Worm (Caenorhabditis elegans) whole organism, L1 larva: ENCODE results near the gene dhs-18.
A peak's percentile ranks its signal among the peaks of the same experiment; 100 is the strongest.

Experiments used
- C04F5.9 ChIP-seq: sonication (generic microtip); optimal IDR thresholded peaks from 2 replicates; lab custom pipeline; 2016; ENCODE audit warnings: missing genetic modification characterization, missing compliant biosample characterization
- C34B4.2 ChIP-seq: sonication (generic microtip); optimal IDR thresholded peaks from 2 replicates; lab custom pipeline; 2017; ENCODE audit warnings: mild to moderate bottlenecking, missing genetic modification characterization, missing compliant biosample characterization
- F16B12.6 ChIP-seq: fragments of 150-350 bp; optimal IDR thresholded peaks from 2 replicates; lab custom pipeline; 2014; ENCODE audit warnings: missing biosample characterization, missing genetic modification characterization
- aha-1 ChIP-seq: fragments of 150-350 bp; optimal IDR thresholded peaks from 2 replicates; lab custom pipeline; 2014; ENCODE audit warnings: missing biosample characterization, missing genetic modification characterization
- aly-2 ChIP-seq: fragments of 150-350 bp; optimal IDR thresholded peaks from 2 replicates; lab custom pipeline; 2014; ENCODE audit warnings: missing biosample characterization, missing genetic modification characterization
- ama-1 ChIP-seq: fragments of 150-350 bp; optimal IDR thresholded peaks from 2 replicates; lab custom pipeline; 2014
- blmp-1 ChIP-seq: fragments of 150-350 bp; optimal IDR thresholded peaks from 2 replicates; lab custom pipeline; 2014; ENCODE audit warnings: missing biosample characterization, missing genetic modification characterization
- ceh-63 ChIP-seq: fragments of 200-800 bp; sonication (Bioruptor generic); optimal IDR thresholded peaks from 2 replicates; lab custom pipeline; 2018; ENCODE audit warnings: mild to moderate bottlenecking, missing genetic modification characterization, missing compliant biosample characterization
- ceh-8 ChIP-seq: fragments of 200-800 bp; sonication (Bioruptor generic); optimal IDR thresholded peaks from 2 replicates; lab custom pipeline; 2018; ENCODE audit warnings: mild to moderate bottlenecking, missing genetic modification characterization, moderate library complexity, missing compliant biosample characterization
- ceh-90 ChIP-seq: sonication (generic microtip); optimal IDR thresholded peaks from 2 replicates; lab custom pipeline; 2016; ENCODE audit warnings: missing genetic modification characterization, missing compliant biosample characterization
- ces-1 ChIP-seq: fragments of 150-350 bp; optimal IDR thresholded peaks from 2 replicates; lab custom pipeline; 2014; ENCODE audit warnings: missing biosample characterization, missing genetic modification reagents, missing genetic modification characterization
- dpl-1 ChIP-seq, 3 experiments: fragments of 150-350 bp in 2 of 3; sonication (generic microtip) in 1 of 3; optimal IDR thresholded peaks; 2 replicates each; lab custom pipeline; 2014 to 2017; ENCODE audit warnings: missing biosample characterization in 3 of 3, missing genetic modification characterization in 3 of 3, missing genetic modification reagents in 3 of 3
- dsc-1 ChIP-seq: sonication (generic microtip); optimal IDR thresholded peaks from 2 replicates; lab custom pipeline; 2016; ENCODE audit warnings: mild to moderate bottlenecking, missing genetic modification characterization, missing compliant biosample characterization
- efl-1 ChIP-seq, 4 experiments: fragments of 150-350 bp; optimal IDR thresholded peaks in 3 of 4; peaks in 1 of 4; 1 replicate in 1 of 4; 2 replicates in 3 of 4; lab custom pipeline; 2014; ENCODE audit warnings: missing biosample characterization in 2 of 4, missing genetic modification characterization in 2 of 4, missing genetic modification reagents in 2 of 4
- efl-3 ChIP-seq: fragments of 200-800 bp; sonication (Bioruptor generic); optimal IDR thresholded peaks from 2 replicates; lab custom pipeline; 2018; ENCODE audit warnings: mild to moderate bottlenecking, missing genetic modification characterization, missing compliant biosample characterization
- egl-13 ChIP-seq: sonication (generic microtip); optimal IDR thresholded peaks from 2 replicates; lab custom pipeline; 2016; ENCODE audit warnings: missing genotype, missing genetic modification reagents, missing genetic modification characterization, missing compliant biosample characterization
- egl-27 ChIP-seq, 2 experiments: fragments of 150-350 bp in 1 of 2; sonication (generic microtip); optimal IDR thresholded peaks; 3 replicates each; lab custom pipeline; 2017 to 2018; ENCODE audit warnings: missing biosample characterization in 2 of 2, missing genetic modification characterization in 2 of 2, missing genetic modification reagents in 2 of 2
- elt-2 ChIP-seq: sonication (generic microtip); optimal IDR thresholded peaks from 2 replicates; lab custom pipeline; 2016; ENCODE audit warnings: missing genetic modification characterization, mild to moderate bottlenecking, inconsistent platforms, missing compliant biosample characterization, missing genetic modification reagents
- elt-3 ChIP-seq, 6 experiments: fragments of 150-350 bp in 1 of 6; sonication (generic microtip); optimal IDR thresholded peaks; 2 replicates each; lab custom pipeline; 2017 to 2018; ENCODE audit warnings: missing biosample characterization in 6 of 6, missing genetic modification characterization in 6 of 6, inconsistent platforms in 1 of 6
- fkh-10 ChIP-seq: sonication (generic microtip); optimal IDR thresholded peaks from 2 replicates; lab custom pipeline; 2017; ENCODE audit warnings: missing biosample characterization, missing genetic modification reagents, missing genetic modification characterization
- fkh-4 ChIP-seq: sonication (generic microtip); optimal IDR thresholded peaks from 2 replicates; lab custom pipeline; 2016; ENCODE audit warnings: missing compliant biosample characterization, missing genetic modification characterization, borderline replicate concordance
- fkh-8 ChIP-seq: sonication (generic microtip); optimal IDR thresholded peaks from 2 replicates; lab custom pipeline; 2016; ENCODE audit warnings: mild to moderate bottlenecking, missing genetic modification characterization, missing compliant biosample characterization
- fos-1 ChIP-seq: fragments of 150-350 bp; optimal IDR thresholded peaks from 2 replicates; lab custom pipeline; 2014; ENCODE audit warnings: missing biosample characterization, missing genetic modification characterization
- hpl-2 ChIP-seq: fragments of 150-350 bp; optimal IDR thresholded peaks from 2 replicates; lab custom pipeline; 2014; ENCODE audit warnings: missing biosample characterization, missing genetic modification reagents, missing genetic modification characterization
- irx-1 ChIP-seq: sonication (generic microtip); optimal IDR thresholded peaks from 2 replicates; lab custom pipeline; 2016; ENCODE audit warnings: missing genetic modification characterization, missing compliant biosample characterization
- isw-1 ChIP-seq: fragments of 200-800 bp; sonication (Bioruptor generic); IDR thresholded peaks from 2 replicates; pipeline ENCODE4 v1.3.6; 2022; ENCODE audit warnings: missing genetic modification characterization, missing compliant biosample characterization
- jun-1 ChIP-seq: fragments of 150-350 bp; optimal IDR thresholded peaks from 2 replicates; lab custom pipeline; 2014; ENCODE audit warnings: missing biosample characterization, missing genetic modification reagents, missing genetic modification characterization
- lin-14 ChIP-seq: fragments of 200-800 bp; sonication (Bioruptor generic); optimal IDR thresholded peaks from 2 replicates; lab custom pipeline; 2018; ENCODE audit warnings: mild to moderate bottlenecking, missing genetic modification characterization, moderate library complexity, missing compliant biosample characterization
- lin-35 ChIP-seq, 2 experiments: fragments of 150-350 bp; optimal IDR thresholded peaks; 2 replicates each; lab custom pipeline; 2014; ENCODE audit warnings: missing biosample characterization in 2 of 2, missing genetic modification characterization in 2 of 2, missing genetic modification reagents in 2 of 2
- lir-3 ChIP-seq: sonication (generic microtip); optimal IDR thresholded peaks from 2 replicates; lab custom pipeline; 2016; ENCODE audit warnings: mild to moderate bottlenecking, missing genetic modification characterization, moderate library complexity, missing compliant biosample characterization; ENCODE audit not compliant: poor library complexity
- lsy-2 ChIP-seq, 2 experiments: fragments of 150-350 bp; optimal IDR thresholded peaks; 2 replicates each; lab custom pipeline; 2014; ENCODE audit warnings: missing biosample characterization in 2 of 2, missing genetic modification characterization in 2 of 2
- mab-9 ChIP-seq: fragments of 200-800 bp; sonication (Bioruptor generic); IDR thresholded peaks from 2 replicates; pipeline ENCODE4 v1.3.6; 2022; ENCODE audit warnings: missing genetic modification reagents, missing genetic modification characterization, missing compliant biosample characterization
- nhr-11 ChIP-seq: fragments of 150-350 bp; optimal IDR thresholded peaks from 2 replicates; lab custom pipeline; 2014; ENCODE audit warnings: missing biosample characterization, missing genetic modification characterization
- nhr-12 ChIP-seq: sonication (generic microtip); optimal IDR thresholded peaks from 2 replicates; lab custom pipeline; 2017; ENCODE audit warnings: missing biosample characterization, missing genetic modification characterization
- nhr-19 ChIP-seq: fragments of 200-800 bp; sonication (Bioruptor generic); conservative IDR thresholded peaks from 2 replicates; pipeline ENCODE4 v1.3.6; 2022; ENCODE audit warnings: missing genetic modification characterization, missing compliant biosample characterization
- nhr-20 ChIP-seq: sonication (generic microtip); optimal IDR thresholded peaks from 2 replicates; lab custom pipeline; 2016; ENCODE audit warnings: mild to moderate bottlenecking, missing genetic modification characterization, missing compliant biosample characterization
- nhr-47 ChIP-seq: sonication (generic microtip); optimal IDR thresholded peaks from 2 replicates; lab custom pipeline; 2016; ENCODE audit warnings: mild to moderate bottlenecking, missing genetic modification characterization, moderate library complexity, missing compliant biosample characterization
- nhr-71 ChIP-seq: sonication (generic microtip); optimal IDR thresholded peaks from 2 replicates; lab custom pipeline; 2016; ENCODE audit warnings: mild to moderate bottlenecking, missing genetic modification characterization, moderate library complexity, missing compliant biosample characterization
- nhr-77 ChIP-seq: fragments of 150-350 bp; optimal IDR thresholded peaks from 2 replicates; lab custom pipeline; 2014; ENCODE audit warnings: missing biosample characterization, missing genetic modification characterization
- nhr-84 ChIP-seq: sonication (generic microtip); optimal IDR thresholded peaks from 2 replicates; lab custom pipeline; 2017; ENCODE audit warnings: missing biosample characterization, missing genetic modification characterization
- nhr-85 ChIP-seq: sonication (generic microtip); peaks from one replicate; lab custom pipeline; 2016; ENCODE audit warnings: missing genetic modification characterization, inconsistent platforms, missing compliant biosample characterization
- nhr-90 ChIP-seq: sonication (generic microtip); optimal IDR thresholded peaks from 2 replicates; lab custom pipeline; 2016; ENCODE audit warnings: mild to moderate bottlenecking, missing genetic modification characterization, missing compliant biosample characterization; ENCODE audit not compliant: poor library complexity
- pqm-1 ChIP-seq: sonication (generic microtip); optimal IDR thresholded peaks from 3 replicates; lab custom pipeline; 2017; ENCODE audit warnings: missing biosample characterization, missing genetic modification characterization
- snu-23 ChIP-seq: sonication (generic microtip); optimal IDR thresholded peaks from 2 replicates; lab custom pipeline; 2016; ENCODE audit warnings: missing genetic modification characterization, missing compliant biosample characterization
- sup-37 ChIP-seq: fragments of 200-800 bp; sonication (Bioruptor generic); optimal IDR thresholded peaks from 2 replicates; lab custom pipeline; 2018; ENCODE audit warnings: mild to moderate bottlenecking, missing genetic modification characterization, missing compliant biosample characterization
- tlp-1 ChIP-seq: fragments of 150-350 bp; optimal IDR thresholded peaks from 2 replicates; lab custom pipeline; 2014; ENCODE audit warnings: missing biosample characterization, missing genetic modification characterization
- unc-62 ChIP-seq: fragments of 150-350 bp; optimal IDR thresholded peaks from 2 replicates; lab custom pipeline; 2014; ENCODE audit warnings: missing biosample characterization, missing genetic modification reagents, missing genetic modification characterization
- unc-98 ChIP-seq: fragments of 200-800 bp; sonication (Bioruptor generic); IDR thresholded peaks from 2 replicates; pipeline ENCODE4 v1.3.6; 2022; ENCODE audit warnings: missing genetic modification characterization, missing compliant biosample characterization
- zip-4 ChIP-seq: fragments of 200-800 bp; sonication (Bioruptor generic); optimal IDR thresholded peaks from 2 replicates; lab custom pipeline; 2018; ENCODE audit warnings: mild to moderate bottlenecking, missing genetic modification characterization, moderate library complexity, missing compliant biosample characterization
- ztf-11 ChIP-seq, 2 experiments: sonication (generic microtip); optimal IDR thresholded peaks; 2 replicates each; lab custom pipeline; 2016 to 2017; ENCODE audit warnings: missing genetic modification characterization in 2 of 2, missing biosample characterization in 1 of 2, missing compliant biosample characterization in 1 of 2
- ztf-4 ChIP-seq: fragments of 150-350 bp; optimal IDR thresholded peaks from 2 replicates; lab custom pipeline; 2014; ENCODE audit warnings: missing biosample characterization, missing genetic modification characterization

The dhs-18 gene

ce11 chrV:11069277-11069676, 22.6 kb upstream of the dhs-18 start, which contains the start of gene T04C12.8:
TSS of gene T04C12.8 (minus strand) at chrV:11069358.
- TF ChIP-seq unc-98 (no peak), blmp-1 (peak; percentile 3), sup-37 (no peak), ceh-63 (GFP tag; lab: Kevin White, UChicago) (no peak), nhr-84 (tag; lab: Kevin White, UChicago) (no peak), nhr-47 (tag; lab: Kevin White, UChicago) (peak; percentile 5), irx-1 (tag; lab: Kevin White, UChicago) (no peak), lsy-2 (tag; optimal IDR thresholded peaks at IDR 0.05; lab: Kevin White, UChicago) (no peak), ztf-4 (tag; lab: Kevin White, UChicago) (no peak), pqm-1 (tag; lab: Kevin White, UChicago) (peak; percentile 24), isw-1 (GFP tag; lab: Robert Waterston, UW) (no peak), dpl-1 (GFP tag; optimal IDR thresholded peaks at IDR 0.05; lab: Kevin White, UChicago) (no peak), ama-1 (no peak), lin-14 (GFP tag; lab: Kevin White, UChicago) (peak; percentile 49), ceh-8 (GFP tag; lab: Kevin White, UChicago) (no peak), mab-9 (GFP tag; lab: Robert Waterston, UW) (no peak), egl-27 (tag; optimal IDR thresholded peaks at IDR 0.05; lab: Kevin White, UChicago) (no peak), snu-23 (GFP tag; lab: Kevin White, UChicago) (no peak), lir-3 (tag; lab: Kevin White, UChicago) (no peak), ztf-11 (tag; optimal IDR thresholded peaks at IDR 0.05; lab: Kevin White, UChicago) (no peak), zip-4 (GFP tag; lab: Kevin White, UChicago) (no peak), fkh-4 (tag; lab: Kevin White, UChicago) (no peak), ces-1 (GFP tag; lab: Kevin White, UChicago) (no peak), elt-2 (tag; lab: Kevin White, UChicago) (peak; percentile 98), C04F5.9 (tag; lab: Kevin White, UChicago) (no peak), fkh-8 (tag; lab: Kevin White, UChicago) (no peak), ceh-90 (tag; lab: Kevin White, UChicago) (no peak), aha-1 (tag; lab: Kevin White, UChicago) (no peak), dsc-1 (tag; lab: Kevin White, UChicago) (peak; percentile 78), nhr-90 (peak; percentile 35), efl-1 (optimal IDR thresholded peaks at IDR 0.05; lab: Kevin White, UChicago) (no peak), efl-1 (GFP tag; optimal IDR thresholded peaks at IDR 0.05 in 1 of 2; lab: Kevin White, UChicago) (peak in 1 of 2 experiments; percentile 27), nhr-19 (GFP tag; lab: Robert Waterston, UW) (0 out of 2 replicates have a peak, but pooled peaks have one; percentile 10), hpl-2 (no peak), nhr-71 (tag; lab: Kevin White, UChicago) (peak; percentile 51), unc-62 (GFP tag; lab: Kevin White, UChicago) (no peak), nhr-85 (tag; lab: Kevin White, UChicago) (peak; percentile 28), elt-3 (tag; optimal IDR thresholded peaks at IDR 0.05; lab: Kevin White, UChicago) (peak in 1 of 6 experiments; percentile 4), aly-2 (tag; lab: Kevin White, UChicago) (no peak), nhr-11 (tag; lab: Kevin White, UChicago) (no peak), C34B4.2 (no peak), F16B12.6 (tag; lab: Kevin White, UChicago) (no peak), nhr-12 (tag; lab: Kevin White, UChicago) (no peak), jun-1 (tag; lab: Kevin White, UChicago) (peak; percentile 48), lin-35 (GFP tag; optimal IDR thresholded peaks at IDR 0.05; lab: Kevin White, UChicago) (peak in 1 of 2 experiments; percentile 41), nhr-77 (no peak), fos-1 (tag; lab: Kevin White, UChicago) (no peak), egl-13 (peak; percentile 23), nhr-20 (tag; lab: Kevin White, UChicago) (peak; percentile 25), tlp-1 (peak; percentile 48), efl-3 (GFP tag; lab: Kevin White, UChicago) (no peak), fkh-10 (GFP tag; lab: Kevin White, UChicago) (no peak)
